Fruit fly (Drosophila melanogaster) Kc167 (cell line): ENCODE measurements around the gene NimB2.

Experiments
- h ChIP-seq: fragments of >200 bp; optimal IDR thresholded peaks from 3 replicates; lab custom pipeline; 2018; ENCODE audit warnings: missing external identifiers
- psq ChIP-seq: fragments of >200 bp; optimal IDR thresholded peaks from 2 replicates; lab custom pipeline; 2017; ENCODE audit warnings: missing external identifiers
- ttk ChIP-seq: sonication (Bioruptor generic); optimal IDR thresholded peaks from 2 replicates; lab custom pipeline; 2017; ENCODE audit warnings: missing external identifiers

DNA sequence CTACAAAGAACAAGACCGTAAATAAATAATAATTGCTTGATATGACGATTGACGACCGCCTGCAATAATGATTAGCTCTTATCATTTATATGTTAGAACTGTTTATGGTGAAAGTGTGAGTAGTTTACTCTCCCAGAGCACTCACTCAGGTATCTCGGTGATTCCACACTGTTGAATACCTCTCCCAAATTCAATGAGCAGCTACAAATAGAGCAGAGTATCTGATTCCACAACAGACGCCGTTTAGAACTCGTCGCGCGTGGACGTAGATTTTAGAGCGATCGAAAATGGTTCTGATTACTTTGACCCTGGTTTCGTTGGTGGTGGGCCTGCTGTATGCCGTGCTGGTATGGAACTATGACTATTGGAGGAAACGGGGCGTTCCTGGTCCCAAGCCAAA, 10.3 kb upstream of the NimB2 start, which contains the start of gene Cyp28a5:
- TF ChIP-seq psq (lab: Kevin White, UChicago) (no peak), h (no peak), ttk (no peak)
